Worm (Caenorhabditis elegans) whole organism, young adult: ENCODE measurements around the gene F29C12.6.

ENCODE experiments used
- B0019.2 ChIP-seq: fragments of 200-800 bp; sonication (Bioruptor generic); conservative IDR thresholded peaks from 2 replicates; pipeline ENCODE4 v1.3.6; 2022; ENCODE audit warnings: missing genetic modification reagents, missing genetic modification characterization, missing compliant biosample characterization
- B0035.1 ChIP-seq: sonication (generic microtip); optimal IDR thresholded peaks from 2 replicates; lab custom pipeline; 2016; ENCODE audit warnings: missing genetic modification characterization, mild to moderate bottlenecking, missing compliant biosample characterization, missing genotype, missing genetic modification reagents
- C17E4.6 ChIP-seq: fragments of 200-800 bp; sonication (Bioruptor generic); IDR thresholded peaks from 2 replicates; pipeline ENCODE4 v1.3.6; 2022; ENCODE audit warnings: missing genetic modification reagents, missing genetic modification characterization, missing compliant biosample characterization
- D2030.7 ChIP-seq: fragments of 200-800 bp; sonication (Bioruptor generic); IDR thresholded peaks from 2 replicates; pipeline ENCODE4 v1.3.6; 2022; ENCODE audit warnings: missing genetic modification reagents, missing genetic modification characterization, missing compliant biosample characterization
- F23B12.7 ChIP-seq: sonication (generic microtip); optimal IDR thresholded peaks from 2 replicates; lab custom pipeline; 2017; ENCODE audit warnings: missing genetic modification characterization, mild to moderate bottlenecking, missing compliant biosample characterization, antibody characterized with exemption, moderate library complexity; ENCODE audit not compliant: insufficient read depth
- F33H1.4 ChIP-seq: fragments of 200-800 bp; sonication (Bioruptor generic); IDR thresholded peaks from 2 replicates; pipeline ENCODE4 v1.3.6; 2022; ENCODE audit warnings: missing genetic modification reagents, missing genetic modification characterization, missing compliant biosample characterization
- F39B2.1 ChIP-seq: fragments of 200-800 bp; sonication (Bioruptor generic); IDR thresholded peaks from 2 replicates; pipeline ENCODE4 v1.3.6; 2022; ENCODE audit warnings: missing genetic modification reagents, missing genetic modification characterization, missing compliant biosample characterization
- F49E8.2 ChIP-seq: sonication (generic microtip); optimal IDR thresholded peaks from 3 replicates; lab custom pipeline; 2017; ENCODE audit warnings: missing genetic modification characterization, mild to moderate bottlenecking, missing compliant biosample characterization, antibody characterized with exemption, moderate library complexity; ENCODE audit not compliant: insufficient read depth
- Y56A3A.18 ChIP-seq: fragments of 200-800 bp; sonication (Bioruptor generic); IDR thresholded peaks from 2 replicates; pipeline ENCODE4 v1.3.6; 2022; ENCODE audit warnings: missing genetic modification reagents, missing genetic modification characterization, missing compliant biosample characterization
- bed-2 ChIP-seq: fragments of 200-800 bp; sonication (Bioruptor generic); IDR thresholded peaks from 2 replicates; pipeline ENCODE4 v1.3.6; 2022; ENCODE audit warnings: missing genetic modification reagents, missing genetic modification characterization, missing compliant biosample characterization
- cebp-1 ChIP-seq, 2 experiments: fragments of 200-800 bp in 1 of 2; sonication (Bioruptor generic) in 1 of 2; sonication (generic microtip) in 1 of 2; IDR thresholded peaks in 1 of 2; optimal IDR thresholded peaks in 1 of 2; 2 replicates each; pipeline versions ENCODE4 v1.3.6 to Lab custom; 2017 to 2022; ENCODE audit warnings: missing compliant biosample characterization in 2 of 2, missing genetic modification characterization in 2 of 2, mild to moderate bottlenecking in 1 of 2, missing genetic modification reagents in 1 of 2, moderate library complexity in 1 of 2
- ceh-91 ChIP-seq: fragments of 200-800 bp; sonication (Bioruptor generic); IDR thresholded peaks from 2 replicates; pipeline ENCODE4 v1.3.6; 2022; ENCODE audit warnings: missing genetic modification reagents, missing genetic modification characterization, missing compliant biosample characterization
- chd-7 ChIP-seq: sonication (generic microtip); optimal IDR thresholded peaks from 2 replicates; lab custom pipeline; 2016; ENCODE audit warnings: mild to moderate bottlenecking, missing genetic modification characterization, moderate library complexity, missing compliant biosample characterization
- die-1 ChIP-seq: sonication (generic microtip); optimal IDR thresholded peaks from 2 replicates; lab custom pipeline; 2016; ENCODE audit warnings: missing genotype, mild to moderate bottlenecking, missing genetic modification characterization, missing compliant biosample characterization
- efl-1 ChIP-seq: fragments of 150-350 bp; optimal IDR thresholded peaks from 2 replicates; lab custom pipeline; 2014; ENCODE audit warnings: missing biosample characterization, missing genetic modification reagents, missing genetic modification characterization
- egl-44 ChIP-seq: fragments of 200-800 bp; sonication (Bioruptor generic); IDR thresholded peaks from 2 replicates; pipeline ENCODE4 v1.3.6; 2022; ENCODE audit warnings: missing genetic modification reagents, missing genetic modification characterization, missing compliant biosample characterization
- ets-4 ChIP-seq: fragments of 200-800 bp; sonication (Bioruptor generic); optimal IDR thresholded peaks from 2 replicates; lab custom pipeline; 2018; ENCODE audit warnings: mild to moderate bottlenecking, missing genetic modification characterization, missing compliant biosample characterization
- fkh-3 ChIP-seq: sonication (generic microtip); optimal IDR thresholded peaks from 2 replicates; lab custom pipeline; 2016; ENCODE audit warnings: mild to moderate bottlenecking, missing genetic modification characterization, missing compliant biosample characterization
- gei-17 ChIP-seq: fragments of 200-800 bp; sonication (Bioruptor generic); optimal IDR thresholded peaks from 2 replicates; lab custom pipeline; 2018; ENCODE audit warnings: mild to moderate bottlenecking, missing genetic modification characterization, missing compliant biosample characterization
- him-1 ChIP-seq: sonication (generic microtip); optimal IDR thresholded peaks from 2 replicates; lab custom pipeline; 2016; ENCODE audit warnings: missing genotype, missing genetic modification reagents, missing genetic modification characterization, missing compliant biosample characterization
- hlh-12 ChIP-seq: sonication (generic microtip); optimal IDR thresholded peaks from 2 replicates; lab custom pipeline; 2016; ENCODE audit warnings: missing genetic modification characterization, missing compliant biosample characterization
- hlh-26 ChIP-seq: fragments of 200-800 bp; sonication (Bioruptor generic); conservative IDR thresholded peaks from 2 replicates; pipeline ENCODE4 v1.3.6; 2022; ENCODE audit warnings: missing genetic modification reagents, missing genetic modification characterization, missing compliant biosample characterization
- hmg-20 ChIP-seq: fragments of 200-800 bp; sonication (Bioruptor generic); IDR thresholded peaks from 2 replicates; pipeline ENCODE4 v1.3.6; 2022; ENCODE audit warnings: missing genetic modification reagents, missing genetic modification characterization, missing compliant biosample characterization
- let-526 ChIP-seq: fragments of 200-800 bp; sonication (Bioruptor generic); IDR thresholded peaks from 2 replicates; pipeline ENCODE4 v1.3.6; 2022; ENCODE audit warnings: missing genetic modification reagents, missing genetic modification characterization, missing compliant biosample characterization
- let-607 ChIP-seq, 2 experiments: fragments of 200-800 bp in 1 of 2; sonication (Bioruptor generic) in 1 of 2; sonication (generic microtip) in 1 of 2; optimal IDR thresholded peaks; 2 replicates each; lab custom pipeline; 2016 to 2018; ENCODE audit warnings: mild to moderate bottlenecking in 2 of 2, missing compliant biosample characterization in 2 of 2, missing genetic modification characterization in 2 of 2, moderate library complexity in 2 of 2, missing genotype in 1 of 2
- lin-26 ChIP-seq: fragments of 200-800 bp; sonication (Bioruptor generic); IDR thresholded peaks from 2 replicates; pipeline ENCODE4 v1.3.6; 2022; ENCODE audit warnings: missing genetic modification reagents, missing genetic modification characterization, missing compliant biosample characterization
- lin-35 ChIP-seq, 3 experiments: fragments of 150-350 bp in 2 of 3; sonication (generic microtip) in 1 of 3; optimal IDR thresholded peaks; 2 replicates each; lab custom pipeline; 2014 to 2018; ENCODE audit warnings: missing biosample characterization in 3 of 3, missing genetic modification characterization in 3 of 3, missing genetic modification reagents in 3 of 3
- lir-1 ChIP-seq: fragments of 200-800 bp; sonication (Bioruptor generic); conservative IDR thresholded peaks from 2 replicates; pipeline ENCODE4 v1.3.6; 2022; ENCODE audit warnings: missing genetic modification reagents, missing genetic modification characterization, missing compliant biosample characterization
- lsy-27 ChIP-seq: sonication (generic microtip); optimal IDR thresholded peaks from 2 replicates; lab custom pipeline; 2017; ENCODE audit warnings: missing genetic modification characterization, mild to moderate bottlenecking, missing compliant biosample characterization, antibody characterized with exemption, missing genotype, borderline replicate concordance; ENCODE audit not compliant: insufficient read depth
- mcd-1 ChIP-seq: fragments of 200-800 bp; sonication (Bioruptor generic); IDR thresholded peaks from 2 replicates; pipeline ENCODE4 v1.3.6; 2022; ENCODE audit warnings: missing genetic modification reagents, missing genetic modification characterization, missing compliant biosample characterization
- mes-4 ChIP-seq: sonication (generic microtip); optimal IDR thresholded peaks from 2 replicates; lab custom pipeline; 2016; ENCODE audit warnings: missing genotype, missing genetic modification characterization, missing compliant biosample characterization
- nfya-1 ChIP-seq: sonication (generic microtip); optimal IDR thresholded peaks from 2 replicates; lab custom pipeline; 2017; ENCODE audit warnings: antibody characterized with exemption, missing compliant biosample characterization, missing genetic modification characterization, borderline replicate concordance; ENCODE audit not compliant: insufficient read depth
- nfya-2 ChIP-seq: fragments of 200-800 bp; sonication (Bioruptor generic); IDR thresholded peaks from 2 replicates; pipeline ENCODE4 v1.3.6; 2022; ENCODE audit warnings: missing genetic modification reagents, missing genetic modification characterization, missing compliant biosample characterization
- nfyb-1 ChIP-seq: fragments of 200-800 bp; sonication (Bioruptor generic); IDR thresholded peaks from 2 replicates; pipeline ENCODE4 v1.3.6; 2022; ENCODE audit warnings: missing genetic modification reagents, missing genetic modification characterization, missing compliant biosample characterization
- nhr-120 ChIP-seq: fragments of 200-800 bp; sonication (Bioruptor generic); IDR thresholded peaks from 2 replicates; pipeline ENCODE4 v1.3.6; 2022; ENCODE audit warnings: missing genetic modification characterization, missing compliant biosample characterization
- nhr-80 ChIP-seq: sonication (generic microtip); optimal IDR thresholded peaks from 2 replicates; lab custom pipeline; 2016; ENCODE audit warnings: missing genetic modification characterization, missing compliant biosample characterization
- rcor-1 ChIP-seq: fragments of 200-800 bp; sonication (Bioruptor generic); IDR thresholded peaks from 2 replicates; pipeline ENCODE4 v1.3.6; 2022; ENCODE audit warnings: missing genetic modification reagents, missing genetic modification characterization, missing compliant biosample characterization
- repo-1 ChIP-seq: sonication (generic microtip); optimal IDR thresholded peaks from 2 replicates; lab custom pipeline; 2017; ENCODE audit warnings: mild to moderate bottlenecking, missing genetic modification characterization, missing compliant biosample characterization
- sea-2 ChIP-seq: fragments of 200-800 bp; sonication (Bioruptor generic); IDR thresholded peaks from 2 replicates; pipeline ENCODE4 v1.3.6; 2022; ENCODE audit warnings: missing genetic modification characterization, missing compliant biosample characterization
- snpc-1.3 ChIP-seq: sonication (generic microtip); optimal IDR thresholded peaks from 2 replicates; lab custom pipeline; 2017; ENCODE audit warnings: missing genetic modification characterization, mild to moderate bottlenecking, missing compliant biosample characterization, antibody characterized with exemption, moderate library complexity, missing genotype, missing genetic modification reagents; ENCODE audit not compliant: insufficient read depth
- unc-130 ChIP-seq: sonication (generic microtip); optimal IDR thresholded peaks from 2 replicates; lab custom pipeline; 2016; ENCODE audit warnings: missing genetic modification reagents, missing genetic modification characterization, missing compliant biosample characterization
- zim-3 ChIP-seq: sonication (generic microtip); optimal IDR thresholded peaks from 2 replicates; lab custom pipeline; 2017; ENCODE audit warnings: mild to moderate bottlenecking, missing genetic modification characterization, moderate library complexity, missing compliant biosample characterization
- ztf-18 ChIP-seq: sonication (generic microtip); optimal IDR thresholded peaks from 2 replicates; lab custom pipeline; 2016; ENCODE audit warnings: missing genotype, mild to moderate bottlenecking, missing genetic modification characterization, missing compliant biosample characterization
- ztf-22 ChIP-seq: fragments of 200-800 bp; sonication (Bioruptor generic); optimal IDR thresholded peaks from 2 replicates; lab custom pipeline; 2018; ENCODE audit warnings: mild to moderate bottlenecking, missing genetic modification characterization, moderate library complexity, missing compliant biosample characterization
- ztf-28 ChIP-seq: fragments of 200-800 bp; sonication (Bioruptor generic); IDR thresholded peaks from 2 replicates; pipeline ENCODE4 v1.3.6; 2022; ENCODE audit warnings: missing genetic modification reagents, missing genetic modification characterization, missing compliant biosample characterization
- ztf-3 ChIP-seq: fragments of 200-800 bp; sonication (Bioruptor generic); optimal IDR thresholded peaks from 2 replicates; lab custom pipeline; 2018; ENCODE audit warnings: mild to moderate bottlenecking, missing genetic modification characterization, missing compliant biosample characterization
- ztf-6 ChIP-seq: fragments of 200-800 bp; sonication (Bioruptor generic); IDR thresholded peaks from 2 replicates; pipeline ENCODE4 v1.3.6; 2022; ENCODE audit warnings: missing genetic modification reagents, missing genetic modification characterization, missing compliant biosample characterization

The F29C12.6 gene

DNA sequence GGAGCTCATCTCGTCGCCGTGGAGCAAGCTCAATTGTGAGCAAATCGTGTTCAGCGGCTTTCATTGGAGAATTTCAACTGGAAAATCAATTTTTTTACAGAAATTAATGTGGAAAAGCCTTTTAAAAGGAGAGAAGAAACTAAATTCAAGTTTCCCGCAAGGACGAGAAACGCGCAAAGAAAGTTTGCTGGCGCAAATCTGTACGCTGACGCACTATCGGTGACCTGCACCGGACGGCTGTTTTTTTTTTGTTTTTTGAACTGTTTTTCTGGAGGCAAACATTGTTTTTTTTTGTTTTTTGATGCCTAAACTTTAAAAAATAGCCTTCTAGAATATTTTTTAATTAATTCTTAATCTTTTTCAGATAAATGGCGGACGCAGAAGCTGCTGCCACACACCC lies 27.3 kb downstream of the F29C12.6 start, which contains the start of the genes hpr-17 and F32A11.1 (continued):
- TF ChIP-seq let-607 (tag; optimal IDR thresholded peaks at IDR 0.05; lab: Kevin White, UChicago), result no peak
- peak; percentile 2 for TF ChIP-seq gei-17 (GFP tag; lab: Kevin White, UChicago)
- no peak for TF ChIP-seq fkh-3 (tag; lab: Kevin White, UChicago)
- peak; percentile 49 for TF ChIP-seq D2030.7 (GFP tag; lab: Robert Waterston, UW)
- no peak for TF ChIP-seq unc-130 (GFP tag; lab: Kevin White, UChicago)
- peak; percentile 51 to 97 (median 61) for TF ChIP-seq lin-35 (GFP tag; optimal IDR thresholded peaks at IDR 0.05; lab: Kevin White, UChicago)
- no peak for TF ChIP-seq chd-7 (tag; lab: Kevin White, UChicago)
- TF ChIP-seq efl-1 (GFP tag; lab: Kevin White, UChicago), result peak; percentile 86
- TF ChIP-seq F49E8.2 (tag; lab: Kevin White, UChicago), result no peak
- TF ChIP-seq nfya-2 (GFP tag; lab: Robert Waterston, UW), result no peak
- TF ChIP-seq nfya-1, result no peak
- 0 out of 2 replicates have a peak, but pooled peaks have one; percentile 42 for TF ChIP-seq hmg-20 (GFP tag; lab: Robert Waterston, UW)
- TF ChIP-seq F23B12.7 (tag; lab: Kevin White, UChicago), result no peak
- no peak for TF ChIP-seq ztf-22 (GFP tag; lab: Kevin White, UChicago)
- no peak for TF ChIP-seq Y56A3A.18 (GFP tag; lab: Robert Waterston, UW)
- TF ChIP-seq lin-26, result no peak
- TF ChIP-seq ztf-3, result no peak
- 0 out of 2 replicates have a peak, but pooled peaks have one; percentile 33 for TF ChIP-seq let-526
- TF ChIP-seq lsy-27, result no peak
- TF ChIP-seq nfyb-1 (GFP tag; lab: Robert Waterston, UW), result peak; percentile 88
- TF ChIP-seq lir-1 (GFP tag; lab: Robert Waterston, UW), result peak; percentile 31; the same call in 1 of the 2 replicates
- peak; percentile 6 for TF ChIP-seq snpc-1.3 (tag; lab: Kevin White, UChicago)
- no peak for TF ChIP-seq ztf-6 (GFP tag; lab: Robert Waterston, UW)
- TF ChIP-seq zim-3 (tag; lab: Kevin White, UChicago), result no peak
- TF ChIP-seq nhr-120 (GFP tag; lab: Robert Waterston, UW), result no peak
- no peak for TF ChIP-seq die-1 (tag; lab: Kevin White, UChicago)
- no peak for TF ChIP-seq mes-4 (tag; lab: Kevin White, UChicago)
- no peak for TF ChIP-seq hlh-12 (tag; lab: Kevin White, UChicago)
- peak; percentile 56; the same call in 1 of the 2 replicates for TF ChIP-seq rcor-1 (GFP tag; lab: Robert Waterston, UW)
- TF ChIP-seq cebp-1 (GFP tag; IDR thresholded peaks at IDR 0.05; lab: Robert Waterston, UW), result no peak
- TF ChIP-seq cebp-1 (tag; optimal IDR thresholded peaks at IDR 0.05; lab: Kevin White, UChicago), result peak; percentile 71
- no peak for TF ChIP-seq ztf-28 (GFP tag; lab: Robert Waterston, UW)
- TF ChIP-seq bed-2 (GFP tag; lab: Robert Waterston, UW), result no peak
- peak; percentile 66 for TF ChIP-seq F33H1.4 (GFP tag; lab: Robert Waterston, UW)
- no peak for TF ChIP-seq sea-2 (GFP tag; lab: Robert Waterston, UW)
- TF ChIP-seq B0019.2 (GFP tag; lab: Robert Waterston, UW), result 0 out of 2 replicates have a peak, but pooled peaks have one; percentile 34
- no peak for TF ChIP-seq ets-4 (GFP tag; lab: Kevin White, UChicago)
- TF ChIP-seq ztf-18 (tag; lab: Kevin White, UChicago), result peak; percentile 96
- TF ChIP-seq F39B2.1 (GFP tag; lab: Robert Waterston, UW), result no peak
- peak; percentile 93 for TF ChIP-seq mcd-1 (GFP tag; lab: Robert Waterston, UW)
- TF ChIP-seq repo-1 (tag; lab: Kevin White, UChicago), result peak; percentile 73
- no peak for TF ChIP-seq him-1
- TF ChIP-seq B0035.1 (tag; lab: Kevin White, UChicago), result no peak
- TF ChIP-seq ceh-91, result no peak
- TF ChIP-seq nhr-80 (tag; lab: Kevin White, UChicago), result peak; percentile 32
- no peak for TF ChIP-seq C17E4.6
- peak; percentile 46; the same call in 1 of the 2 replicates for TF ChIP-seq egl-44 (GFP tag; lab: Robert Waterston, UW)
- no peak for TF ChIP-seq hlh-26 (GFP tag; lab: Robert Waterston, UW)
